Fruit fly (Drosophila melanogaster): ENCODE data around the gene Vml.
A peak's percentile ranks its signal among the peaks of the same experiment; 100 is the strongest.

The Vml gene

DNA sequence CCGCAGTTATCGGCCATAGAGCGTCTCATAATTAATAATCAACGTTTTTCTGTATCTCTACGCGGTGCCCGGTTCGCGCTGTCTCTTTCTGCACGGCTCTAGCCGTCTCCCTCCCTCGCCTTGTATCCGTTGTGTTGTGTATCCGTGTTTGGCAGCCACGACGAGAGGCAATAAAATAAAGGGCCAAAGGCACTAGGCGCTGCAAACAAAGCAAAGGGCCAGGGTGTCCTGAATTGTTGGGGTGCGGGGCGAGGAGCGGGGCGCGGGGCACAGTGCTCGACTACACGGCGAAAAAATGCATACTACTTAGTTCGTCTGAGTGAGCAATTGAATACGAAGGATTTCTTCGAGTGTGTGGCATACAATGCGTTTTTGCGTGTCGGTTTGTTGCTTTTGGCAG lies 31.9 kb downstream of the Vml start:
- no peak for TF ChIP-seq HLH106 (tag; optimal IDR thresholded peaks at IDR 0.05)
- TF ChIP-seq pan (optimal IDR thresholded peaks at IDR 0.05), result no peak
- no peak for TF ChIP-seq dl (GFP tag; optimal IDR thresholded peaks at IDR 0.05; ENCODE audit: insufficient read depth in 1 of 2, partially characterized antibody in 2 of 2)
- TF ChIP-seq Hnf4 (GFP tag; optimal IDR thresholded peaks at IDR 0.05), result no peak
- no peak for TF ChIP-seq dsf (GFP tag; optimal IDR thresholded peaks at IDR 0.05; ENCODE audit: borderline replicate concordance)
- TF ChIP-seq sv (GFP tag; optimal IDR thresholded peaks at IDR 0.05), result no peak
- no peak for TF ChIP-seq dmrt93B (GFP tag; optimal IDR thresholded peaks at IDR 0.05)
- TF ChIP-seq N (GFP tag; optimal IDR thresholded peaks at IDR 0.05), result no peak
- TF ChIP-seq foxo (GFP tag; optimal IDR thresholded peaks at IDR 0.05), result peak in 1 of 2 experiments; percentile 17
- no peak for TF ChIP-seq woc (GFP tag; optimal IDR thresholded peaks at IDR 0.05)
- TF ChIP-seq h (GFP tag; optimal IDR thresholded peaks at IDR 0.05), result peak; percentile 21
- TF ChIP-seq lola (GFP tag; optimal IDR thresholded peaks at IDR 0.05), result no peak
- no peak for TF ChIP-seq Dfd (GFP tag; optimal IDR thresholded peaks at IDR 0.05)
- TF ChIP-seq brk (GFP tag; optimal IDR thresholded peaks at IDR 0.05), result no peak

DNA sequence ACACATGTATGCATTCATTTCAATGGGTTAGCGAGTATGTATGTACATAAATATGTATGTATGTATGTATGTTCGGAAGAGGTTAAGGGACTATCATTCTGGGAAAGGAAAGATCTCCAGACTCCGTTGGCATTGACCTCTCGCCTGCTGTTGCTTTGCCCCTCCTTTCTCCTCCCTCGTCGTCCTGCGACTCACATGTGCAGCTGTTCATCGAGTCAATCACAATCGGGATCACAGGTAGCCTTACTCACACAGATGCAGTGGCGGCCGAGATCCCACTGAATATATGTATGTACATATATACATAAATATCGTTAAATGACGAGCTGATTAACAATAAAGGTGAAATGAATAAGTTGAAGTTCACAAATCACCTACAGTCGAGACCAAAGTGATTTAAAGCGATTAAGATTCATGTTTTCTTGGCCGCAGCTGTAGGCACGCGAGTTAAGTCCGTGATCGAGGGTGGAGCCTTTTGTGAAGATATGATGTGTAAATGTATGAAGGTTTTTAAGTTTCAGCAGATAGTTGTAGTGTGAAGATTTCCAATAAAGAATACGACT lies 32.9 kb downstream of the Vml start:
- TF ChIP-seq h (GFP tag; optimal IDR thresholded peaks at IDR 0.05) (peak; percentile 44), Rel (GFP tag; optimal IDR thresholded peaks at IDR 0.05) (no peak), Rel (tag; optimal IDR thresholded peaks at IDR 0.05) (no peak), Mio (GFP tag; optimal IDR thresholded peaks at IDR 0.05) (no peak)

DNA sequence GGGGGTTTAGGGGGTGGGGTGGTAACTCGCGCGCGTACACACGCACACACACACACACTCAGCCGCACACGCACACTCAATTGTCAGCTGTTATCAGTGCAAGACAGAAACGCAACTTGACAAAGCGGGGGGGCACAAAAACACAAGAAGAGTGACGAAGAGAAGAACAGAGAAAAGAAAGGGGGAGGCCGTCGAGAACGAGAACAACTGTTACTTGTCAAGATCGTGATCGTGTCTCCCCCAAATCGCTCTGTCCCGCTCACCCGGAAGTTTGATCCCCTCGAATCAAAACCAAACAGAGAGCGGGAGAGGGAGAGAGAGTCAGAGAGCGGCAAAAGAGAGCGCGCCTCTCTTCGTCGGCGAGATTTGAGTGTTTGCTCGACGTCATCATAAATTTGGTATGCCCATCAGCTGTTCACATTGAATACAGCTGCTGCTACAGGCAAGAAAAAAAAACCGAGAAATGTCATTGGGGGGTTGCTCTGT lies 41.8 kb downstream of the Vml start:
- TF ChIP-seq N (GFP tag; optimal IDR thresholded peaks at IDR 0.05) (peak; percentile 22), Mio (GFP tag; optimal IDR thresholded peaks at IDR 0.05) (no peak), Jra (GFP tag; optimal IDR thresholded peaks at IDR 0.05) (peak; percentile 62), Sp1 (GFP tag; optimal IDR thresholded peaks at IDR 0.05) (peak; percentile 21), lola (GFP tag; optimal IDR thresholded peaks at IDR 0.05) (no peak), Rel (GFP tag; optimal IDR thresholded peaks at IDR 0.05) (no peak), Rel (tag; optimal IDR thresholded peaks at IDR 0.05) (peak; percentile 84), pan (optimal IDR thresholded peaks at IDR 0.05) (peak; percentile 32), sv (GFP tag; optimal IDR thresholded peaks at IDR 0.05) (no peak), CrebA (GFP tag; optimal IDR thresholded peaks at IDR 0.05; ENCODE audit: borderline replicate concordance) (no peak), dl (GFP tag; optimal IDR thresholded peaks at IDR 0.05; ENCODE audit: insufficient read depth in 1 of 2, partially characterized antibody in 2 of 2) (peak; percentile 96 to 98), CG32264 (GFP tag; optimal IDR thresholded peaks at IDR 0.05) (no peak), GATAd (GFP tag; optimal IDR thresholded peaks at IDR 0.05) (peak; percentile 67), foxo (GFP tag; optimal IDR thresholded peaks at IDR 0.05) (peak; percentile 16 to 38), woc (GFP tag; optimal IDR thresholded peaks at IDR 0.05) (peak; percentile 8), OdsH (GFP tag; optimal IDR thresholded peaks at IDR 0.05) (peak; percentile 27), Hnf4 (GFP tag; optimal IDR thresholded peaks at IDR 0.05) (peak; percentile 3), fru (GFP tag; optimal IDR thresholded peaks at IDR 0.05) (peak; percentile 52), Vsx2 (GFP tag; optimal IDR thresholded peaks at IDR 0.05; ENCODE audit: partially characterized antibody) (peak; percentile 95), sage (GFP tag; optimal IDR thresholded peaks at IDR 0.05) (no peak), Hr83 (GFP tag; optimal IDR thresholded peaks at IDR 0.05; ENCODE audit: poor library complexity, severe bottlenecking) (peak; percentile 10), Myc (optimal IDR thresholded peaks at IDR 0.05) (no peak), psq (GFP tag; optimal IDR thresholded peaks at IDR 0.05) (peak; percentile 86), Dif (GFP tag; optimal IDR thresholded peaks at IDR 0.05; ENCODE audit: partially characterized antibody) (peak; percentile 98), h (GFP tag; optimal IDR thresholded peaks at IDR 0.05) (peak; percentile 95), br (GFP tag; optimal IDR thresholded peaks at IDR 0.05) (peak; percentile 14), usp (GFP tag; optimal IDR thresholded peaks at IDR 0.05) (no peak), rgr (GFP tag; optimal IDR thresholded peaks at IDR 0.05) (peak; percentile 30)

dm6 chrX:2318369-2318768 lies 42.7 kb downstream of the Vml start:
- TF ChIP-seq Hr78 (GFP tag; optimal IDR thresholded peaks at IDR 0.05) (no peak), dsf (GFP tag; optimal IDR thresholded peaks at IDR 0.05; ENCODE audit: borderline replicate concordance) (no peak), tai (GFP tag; optimal IDR thresholded peaks at IDR 0.05) (no peak), Dif (GFP tag; optimal IDR thresholded peaks at IDR 0.05; ENCODE audit: partially characterized antibody) (no peak), OdsH (GFP tag; optimal IDR thresholded peaks at IDR 0.05) (peak; percentile 36), br (GFP tag; optimal IDR thresholded peaks at IDR 0.05) (peak; percentile 63), psq (GFP tag; optimal IDR thresholded peaks at IDR 0.05) (peak; percentile 29), woc (GFP tag; optimal IDR thresholded peaks at IDR 0.05) (peak; percentile 58), Vsx2 (GFP tag; optimal IDR thresholded peaks at IDR 0.05; ENCODE audit: partially characterized antibody) (no peak), dmrt93B (GFP tag; optimal IDR thresholded peaks at IDR 0.05) (peak; percentile 52), HLH106 (tag; optimal IDR thresholded peaks at IDR 0.05) (peak; percentile 65), dl (GFP tag; optimal IDR thresholded peaks at IDR 0.05; ENCODE audit: insufficient read depth in 1 of 2, partially characterized antibody in 2 of 2) (no peak), fru (GFP tag; optimal IDR thresholded peaks at IDR 0.05) (peak; percentile 79), pan (optimal IDR thresholded peaks at IDR 0.05) (no peak), foxo (GFP tag; optimal IDR thresholded peaks at IDR 0.05) (peak in 1 of 2 experiments; percentile 81), rgr (GFP tag; optimal IDR thresholded peaks at IDR 0.05) (peak; percentile 54), h (GFP tag; optimal IDR thresholded peaks at IDR 0.05) (peak; percentile 57), ey (GFP tag; optimal IDR thresholded peaks at IDR 0.05) (peak; percentile 68), usp (GFP tag; optimal IDR thresholded peaks at IDR 0.05) (no peak), jim (GFP tag; optimal IDR thresholded peaks at IDR 0.05) (no peak), Sp1 (GFP tag; optimal IDR thresholded peaks at IDR 0.05) (peak; percentile 26), sv (GFP tag; optimal IDR thresholded peaks at IDR 0.05) (no peak), CG32264 (GFP tag; optimal IDR thresholded peaks at IDR 0.05) (no peak), brk (GFP tag; optimal IDR thresholded peaks at IDR 0.05) (no peak), Hnf4 (GFP tag; optimal IDR thresholded peaks at IDR 0.05) (peak; percentile 41)
